Worm (Caenorhabditis elegans): ENCODE data around the gene snf-10.

snf-10 gene

DNA sequence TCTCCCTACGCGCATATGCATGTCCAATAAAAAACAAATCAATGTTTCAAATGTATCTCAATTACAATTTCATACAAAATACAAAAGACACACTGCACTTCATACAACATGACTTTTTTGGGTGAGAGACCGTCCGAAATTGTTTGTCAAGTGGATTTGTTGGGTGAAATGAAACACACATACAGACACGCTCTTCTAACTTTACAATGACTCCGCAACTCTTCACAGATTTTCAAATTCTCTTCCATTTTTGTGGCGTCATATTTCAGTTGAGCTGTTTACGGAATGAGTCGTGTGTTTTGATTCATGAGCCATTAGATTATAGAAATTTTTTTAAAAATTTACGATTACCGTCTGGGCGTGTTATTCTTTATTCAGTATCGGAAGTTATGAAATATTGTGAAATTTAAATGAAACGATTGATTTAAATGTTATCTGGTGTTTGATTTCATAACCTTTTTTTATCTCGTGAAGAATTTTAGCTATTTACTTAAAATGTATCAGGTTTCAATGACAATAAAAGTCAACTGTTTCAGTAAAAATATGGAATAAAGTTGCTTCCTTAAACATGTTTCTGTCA lies 36.3 kb upstream of the snf-10 start:
- TF ChIP-seq nhr-12 (tag; optimal IDR thresholded peaks at IDR 0.05) (no peak), nhr-129 (tag; optimal IDR thresholded peaks at IDR 0.05) (peak; percentile 65), lin-13 (GFP tag; optimal IDR thresholded peaks at IDR 0.05) (no peak), mbf-1 (tag; optimal IDR thresholded peaks at IDR 0.05) (no peak), nhr-11 (tag; optimal IDR thresholded peaks at IDR 0.05) (no peak), zag-1 (tag; optimal IDR thresholded peaks at IDR 0.05) (no peak), ceh-82 (tag; optimal IDR thresholded peaks at IDR 0.05) (no peak), C34F6.9 (tag; optimal IDR thresholded peaks at IDR 0.05) (peak; percentile 23), nhr-237 (tag; optimal IDR thresholded peaks at IDR 0.05) (no peak), peb-1 (tag; optimal IDR thresholded peaks at IDR 0.05) (no peak), ama-1 (optimal IDR thresholded peaks at IDR 0.05) (peak; percentile 87), ztf-11 (tag; optimal IDR thresholded peaks at IDR 0.05) (no peak), unc-39 (tag; optimal IDR thresholded peaks at IDR 0.05) (no peak), Y55F3AM.14 (GFP tag; optimal IDR thresholded peaks at IDR 0.05) (peak; percentile 50), F13H6.1 (tag; optimal IDR thresholded peaks at IDR 0.05) (no peak), sem-4 (tag; optimal IDR thresholded peaks at IDR 0.05) (no peak), nhr-23 (tag; optimal IDR thresholded peaks at IDR 0.05) (no peak), elt-1 (tag; optimal IDR thresholded peaks at IDR 0.05) (no peak), mdl-1 (tag; optimal IDR thresholded peaks at IDR 0.05) (no peak), lsy-2 (tag; optimal IDR thresholded peaks at IDR 0.05) (peak in 1 of 2 experiments; percentile 4), crh-2 (tag; optimal IDR thresholded peaks at IDR 0.05) (no peak), nhr-25 (tag; optimal IDR thresholded peaks at IDR 0.05) (peak; percentile 12)

DNA sequence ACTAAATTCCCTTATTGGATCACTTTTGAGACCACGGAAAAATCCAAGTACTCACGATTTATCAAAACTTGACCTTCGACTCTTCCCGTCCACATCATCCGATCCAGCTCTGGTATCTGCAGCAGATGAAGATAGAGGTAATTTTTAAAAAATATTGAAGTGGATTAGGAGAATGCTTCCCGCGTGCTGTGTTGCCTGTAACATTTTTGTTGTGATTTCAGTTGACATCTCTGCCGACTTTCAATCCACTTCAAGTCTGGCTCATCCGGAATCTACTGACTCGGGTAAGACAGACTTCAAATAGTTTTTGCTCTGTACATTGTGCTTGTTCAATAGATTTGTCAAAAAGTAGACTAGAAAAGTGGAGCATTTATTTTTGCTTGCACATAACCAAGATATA lies 34.8 kb upstream of the snf-10 start:
- TF ChIP-seq lsy-2 (tag; optimal IDR thresholded peaks at IDR 0.05) (no peak), F13H6.1 (tag; optimal IDR thresholded peaks at IDR 0.05) (no peak), nhr-6 (tag; optimal IDR thresholded peaks at IDR 0.05) (no peak), alr-1 (tag; optimal IDR thresholded peaks at IDR 0.05) (no peak), mdl-1 (tag; optimal IDR thresholded peaks at IDR 0.05) (no peak), mab-5 (tag; optimal IDR thresholded peaks at IDR 0.05) (no peak), snpc-4 (tag; optimal IDR thresholded peaks at IDR 0.05) (no peak), gmeb-1 (tag; optimal IDR thresholded peaks at IDR 0.05) (no peak), lin-13 (GFP tag; optimal IDR thresholded peaks at IDR 0.05) (no peak), ama-1 (optimal IDR thresholded peaks at IDR 0.05) (no peak), ztf-4 (tag; optimal IDR thresholded peaks at IDR 0.05) (no peak)

- TF ChIP-seq unc-55 (GFP tag; optimal IDR thresholded peaks at IDR 0.05) (no peak), nhr-23 (tag; optimal IDR thresholded peaks at IDR 0.05) (no peak), peb-1 (tag; optimal IDR thresholded peaks at IDR 0.05) (no peak), nhr-129 (tag; optimal IDR thresholded peaks at IDR 0.05) (no peak), blmp-1 (tag; optimal IDR thresholded peaks at IDR 0.05; ENCODE audit: insufficient read depth) (no peak), nhr-12 (tag; optimal IDR thresholded peaks at IDR 0.05) (no peak), F13H6.1 (tag; optimal IDR thresholded peaks at IDR 0.05) (no peak), aly-2 (tag; optimal IDR thresholded peaks at IDR 0.05) (no peak), nhr-6 (tag; optimal IDR thresholded peaks at IDR 0.05) (no peak), egl-27 (tag; optimal IDR thresholded peaks at IDR 0.05) (no peak), sem-4 (tag; optimal IDR thresholded peaks at IDR 0.05) (no peak), mdl-1 (tag; optimal IDR thresholded peaks at IDR 0.05) (no peak), alr-1 (tag; optimal IDR thresholded peaks at IDR 0.05) (no peak), elt-1 (tag; optimal IDR thresholded peaks at IDR 0.05) (no peak), ztf-11 (tag; optimal IDR thresholded peaks at IDR 0.05) (no peak), lsy-2 (tag; optimal IDR thresholded peaks at IDR 0.05) (no peak)
Observed at ce11 chrV:10474040-10474439, 33.4 kb upstream of the snf-10 start.

DNA sequence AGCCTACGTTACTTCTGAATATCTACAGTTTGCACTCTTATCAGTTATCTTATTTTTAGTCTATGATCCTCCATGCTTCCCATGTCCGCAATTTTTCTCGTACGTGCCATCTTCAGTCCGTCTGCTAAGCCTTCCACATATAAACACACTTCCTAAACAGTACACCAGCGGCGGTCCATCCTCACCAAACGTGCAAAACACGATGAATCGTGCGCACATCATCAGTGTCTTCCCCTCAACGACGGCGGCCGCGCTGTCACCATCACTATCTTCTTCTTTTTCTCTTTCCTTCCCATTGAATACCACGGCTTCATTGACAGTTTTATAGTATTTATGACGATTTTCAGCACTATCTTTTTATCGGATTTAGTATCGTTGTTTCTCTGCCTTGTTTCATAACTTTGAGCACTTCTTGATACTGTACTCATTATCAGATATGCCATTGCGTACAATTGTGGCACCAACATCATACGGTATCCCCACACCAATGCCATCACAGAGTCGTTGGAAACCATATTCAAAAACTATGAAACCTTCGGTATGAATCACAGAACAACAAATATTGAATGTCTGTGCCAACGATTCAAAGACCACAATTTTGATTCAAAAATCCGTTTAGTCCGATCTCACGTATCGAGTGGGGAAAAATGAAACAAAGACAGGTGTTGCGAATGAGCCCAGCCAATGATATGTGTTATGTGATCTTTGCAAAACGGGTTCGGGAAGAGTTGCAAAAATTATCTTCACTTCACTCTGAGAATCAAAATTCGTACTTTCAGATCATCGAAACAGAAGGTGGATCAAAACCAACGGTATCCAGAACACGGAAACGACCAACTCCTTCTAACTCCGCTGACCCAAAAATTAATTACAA lies 32.5 kb upstream of the snf-10 start:
- TF ChIP-seq aly-2 (tag; optimal IDR thresholded peaks at IDR 0.05) (no peak), elt-3 (tag; optimal IDR thresholded peaks at IDR 0.05) (no peak), mdl-1 (tag; optimal IDR thresholded peaks at IDR 0.05) (no peak), peb-1 (tag; optimal IDR thresholded peaks at IDR 0.05) (no peak), nhr-21 (tag; optimal IDR thresholded peaks at IDR 0.05) (peak; percentile 43), Y55F3AM.14 (GFP tag; optimal IDR thresholded peaks at IDR 0.05) (peak; percentile 21), sma-9 (GFP tag; optimal IDR thresholded peaks at IDR 0.05) (peak; percentile 36), sma-9 (tag; optimal IDR thresholded peaks at IDR 0.05) (no peak)
